Fruit fly (Drosophila melanogaster): ENCODE measurements around the gene ush.

DNA sequence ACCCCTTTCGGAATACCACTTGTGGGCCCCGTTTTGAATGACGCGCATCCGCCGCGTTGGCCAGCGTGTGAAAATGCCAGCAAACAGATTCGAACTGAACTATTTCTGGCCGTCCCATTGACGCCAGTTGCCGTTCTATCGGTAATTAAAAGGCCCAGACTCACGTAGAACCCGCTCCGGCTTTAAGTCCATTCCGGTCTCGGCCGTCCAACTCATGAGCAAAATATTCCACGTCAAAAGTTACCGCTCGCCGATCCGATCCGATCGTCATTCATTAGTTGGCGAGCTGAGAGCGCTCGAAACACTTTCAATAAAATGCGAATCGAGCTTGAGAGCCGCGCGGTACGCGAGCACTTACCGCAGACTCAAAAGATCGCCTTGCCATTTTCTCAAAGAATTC lies 41.6 kb upstream of the ush start:
- TF ChIP-seq h (optimal IDR thresholded peaks at IDR 0.05) = no peak
- no peak for TF ChIP-seq psq (optimal IDR thresholded peaks at IDR 0.05)
